Worm (Caenorhabditis elegans): Measurements from ENCODE around the gene JC8.4.

DNA sequence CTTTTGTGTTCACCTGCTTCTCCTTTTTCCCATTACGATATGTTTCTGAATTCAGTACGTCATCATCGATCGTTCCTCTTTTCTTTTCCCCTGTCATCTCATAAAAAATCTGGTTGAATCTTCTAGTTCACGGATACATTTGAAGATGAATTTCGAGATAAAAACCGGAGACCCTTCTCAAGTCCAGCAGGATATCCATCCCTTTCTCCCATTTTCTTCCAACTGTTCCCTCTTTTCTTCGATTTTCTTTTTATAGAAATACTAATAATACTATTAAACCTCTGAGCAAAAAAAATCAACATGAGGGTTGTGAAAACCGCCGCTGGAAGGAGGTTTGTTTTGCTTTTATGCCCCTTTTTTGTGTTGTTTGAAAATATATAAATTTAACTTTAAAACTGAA, 12.4 kb downstream of the JC8.4 start, which contains the start of gene bus-12:
- no peak for TF ChIP-seq nhr-179 (tag; optimal IDR thresholded peaks at IDR 0.05)
- TF ChIP-seq ceh-79 (tag; optimal IDR thresholded peaks at IDR 0.05), result no peak
- TF ChIP-seq pha-4 (tag; optimal IDR thresholded peaks at IDR 0.05), result no peak
- no peak for TF ChIP-seq K12H6.12 (tag; optimal IDR thresholded peaks at IDR 0.05)
- no peak for TF ChIP-seq snpc-4 (GFP tag; optimal IDR thresholded peaks at IDR 0.05)
- no peak for TF ChIP-seq snpc-4 (tag; optimal IDR thresholded peaks at IDR 0.05)
- TF ChIP-seq him-1 (tag; optimal IDR thresholded peaks at IDR 0.05), result no peak
- TF ChIP-seq ets-4 (GFP tag; optimal IDR thresholded peaks at IDR 0.05), result no peak
- TF ChIP-seq Y53F4B.3 (GFP tag; IDR thresholded peaks at IDR 0.05), result no peak
- no peak for TF ChIP-seq rec-8 (tag; optimal IDR thresholded peaks at IDR 0.05)
- no peak for TF ChIP-seq bed-1 (GFP tag; IDR thresholded peaks at IDR 0.05)
- no peak for TF ChIP-seq madf-3 (GFP tag; IDR thresholded peaks at IDR 0.05)
- no peak for TF ChIP-seq hrde-1 (tag; optimal IDR thresholded peaks at IDR 0.05; ENCODE audit: borderline replicate concordance)
- TF ChIP-seq aptf-2 (GFP tag; conservative IDR thresholded peaks at IDR 0.05), result no peak
- TF ChIP-seq egl-18 (GFP tag; IDR thresholded peaks at IDR 0.05), result no peak

Data from whole organism, young adult.